Worm (Caenorhabditis elegans): ENCODE data around the gene ace-4.

Gene ace-4

ce11 chrII:14244457-14245254, 46.8 kb downstream of the ace-4 start (continued):
- TF ChIP-seq C16A3.4 (tag; optimal IDR thresholded peaks at IDR 0.05) (peak; percentile 20), dsc-1 (tag; optimal IDR thresholded peaks at IDR 0.05) (peak; percentile 29), sox-4 (tag; optimal IDR thresholded peaks at IDR 0.05) (no peak), nhr-20 (tag; optimal IDR thresholded peaks at IDR 0.05) (peak; percentile 53), jun-1 (tag; optimal IDR thresholded peaks at IDR 0.05) (peak; percentile 50), snpc-4 (tag; optimal IDR thresholded peaks at IDR 0.05) (peak; percentile 50), Y116A8C.19 (tag; optimal IDR thresholded peaks at IDR 0.05; ENCODE audit: borderline replicate concordance) (no peak), unc-30 (tag; optimal IDR thresholded peaks at IDR 0.05) (no peak), xbp-1 (tag; optimal IDR thresholded peaks at IDR 0.05) (peak; percentile 27), mdl-1 (tag; optimal IDR thresholded peaks at IDR 0.05) (peak in 1 of 2 experiments; percentile 76), nhr-84 (tag; optimal IDR thresholded peaks at IDR 0.05) (no peak), tbx-2 (tag; optimal IDR thresholded peaks at IDR 0.05) (peak; percentile 53), F16B12.6 (tag; optimal IDR thresholded peaks at IDR 0.05) (peak; percentile 41), skn-1 (tag; optimal IDR thresholded peaks at IDR 0.05) (peak; percentile 31), sup-37 (GFP tag; optimal IDR thresholded peaks at IDR 0.05) (no peak), nhr-90 (tag; optimal IDR thresholded peaks at IDR 0.05; ENCODE audit: poor library complexity) (no peak), nhr-85 (tag) (peak; percentile 12), lin-13 (GFP tag; optimal IDR thresholded peaks at IDR 0.05) (peak; percentile 7), nhr-77 (tag; optimal IDR thresholded peaks at IDR 0.05) (peak; percentile 46), lin-14 (GFP tag; optimal IDR thresholded peaks at IDR 0.05) (peak; percentile 85), aha-1 (tag; optimal IDR thresholded peaks at IDR 0.05) (peak; percentile 53), ceh-82 (tag; optimal IDR thresholded peaks at IDR 0.05) (peak in 2 of 3 experiments; percentile 69 to 81), hpl-2 (GFP tag; optimal IDR thresholded peaks at IDR 0.05) (no peak)

- no peak for TF ChIP-seq efl-1 (optimal IDR thresholded peaks at IDR 0.05)
- TF ChIP-seq efl-1 (GFP tag; optimal IDR thresholded peaks at IDR 0.05 in 1 of 2), result peak in 1 of 2 experiments; percentile 8
- no peak for TF ChIP-seq sox-4 (tag; optimal IDR thresholded peaks at IDR 0.05)
- TF ChIP-seq pag-3 (tag; optimal IDR thresholded peaks at IDR 0.05; ENCODE audit: borderline replicate concordance, insufficient read depth), result no peak
- peak in 1 of 2 experiments; percentile 27 for TF ChIP-seq lsy-2 (tag; optimal IDR thresholded peaks at IDR 0.05)
- TF ChIP-seq tbx-2 (tag; optimal IDR thresholded peaks at IDR 0.05), result no peak
- TF ChIP-seq nhr-19 (GFP tag; conservative IDR thresholded peaks at IDR 0.05), result no peak
These were observed 49.4 kb downstream of the ace-4 start for ce11 chrII:14247227-14247626.

- peak; percentile 17 for TF ChIP-seq C16A3.4 (tag; optimal IDR thresholded peaks at IDR 0.05)
- TF ChIP-seq blmp-1 (tag; optimal IDR thresholded peaks at IDR 0.05), result peak; percentile 77
- peak in 1 of 2 experiments; percentile 41 for TF ChIP-seq lsy-2 (tag; optimal IDR thresholded peaks at IDR 0.05)
- TF ChIP-seq ceh-82 (tag; optimal IDR thresholded peaks at IDR 0.05), result no peak
- TF ChIP-seq lin-14 (GFP tag; optimal IDR thresholded peaks at IDR 0.05), result peak; percentile 68
- TF ChIP-seq ama-1 (optimal IDR thresholded peaks at IDR 0.05), result no peak
- TF ChIP-seq fos-1 (tag; optimal IDR thresholded peaks at IDR 0.05), result no peak
- TF ChIP-seq nhr-71 (tag; optimal IDR thresholded peaks at IDR 0.05), result peak; percentile 8
- TF ChIP-seq mep-1 (tag; optimal IDR thresholded peaks at IDR 0.05), result peak; percentile 54
- peak; percentile 26 to 41 for TF ChIP-seq efl-1 (optimal IDR thresholded peaks at IDR 0.05)
- peak; percentile 39 to 95 for TF ChIP-seq efl-1 (GFP tag; optimal IDR thresholded peaks at IDR 0.05 in 1 of 2)
- TF ChIP-seq pax-3 (tag; optimal IDR thresholded peaks at IDR 0.05), result no peak
- peak; percentile 59 for TF ChIP-seq snu-23 (GFP tag; optimal IDR thresholded peaks at IDR 0.05)
- no peak for TF ChIP-seq nhr-237 (tag; optimal IDR thresholded peaks at IDR 0.05)
- peak in 1 of 2 experiments; percentile 51 for TF ChIP-seq ztf-11 (tag; optimal IDR thresholded peaks at IDR 0.05)
- peak; percentile 44 for TF ChIP-seq nhr-20 (tag; optimal IDR thresholded peaks at IDR 0.05)
- peak in 2 of 3 experiments; percentile 37 to 38 for TF ChIP-seq dpl-1 (GFP tag; optimal IDR thresholded peaks at IDR 0.05)
- TF ChIP-seq lin-35 (GFP tag; optimal IDR thresholded peaks at IDR 0.05), result peak; percentile 7 to 71
- peak in 1 of 2 experiments; percentile 43 for TF ChIP-seq mdl-1 (tag; optimal IDR thresholded peaks at IDR 0.05)
These were observed 50.1 kb downstream of the ace-4 start for ce11 chrII:14247748-14248502.

Data from whole organism, L1 larva.